Worm (Caenorhabditis elegans): ENCODE measurements around the gene dec-7.

- TF ChIP-seq cog-1 (tag; optimal IDR thresholded peaks at IDR 0.05) (no peak), klf-2 (GFP tag; conservative IDR thresholded peaks at IDR 0.05) (no peak)
Observed at ce11 chrIII:9950244-9950643, 18.0 kb downstream of the dec-7 start, which contains the start of gene K03H1.13.

Measured in whole organism, midembryonic.